Worm (Caenorhabditis elegans) whole organism, L4 larva: Measurements from ENCODE around the gene nhl-3.
"Not testable (repeated sequence)": the region's sequence is repeated elsewhere in the genome, so short reads cannot be mapped to it uniquely, and the experiment has no call there.

Source experiments
- D1046.2 ChIP-seq: fragments of 200-800 bp; sonication (Bioruptor generic); IDR thresholded peaks from 2 replicates; pipeline ENCODE4 v1.3.6; 2022; ENCODE audit warnings: missing genetic modification characterization, missing compliant biosample characterization
- F44E2.7 ChIP-seq: fragments of 200-800 bp; sonication (Bioruptor generic); IDR thresholded peaks from 2 replicates; pipeline ENCODE4 v2.1.2; 2022; ENCODE audit warnings: missing genetic modification characterization, missing compliant biosample characterization
- Y105C5A.15 ChIP-seq: fragments of 200-800 bp; sonication (Bioruptor generic); IDR thresholded peaks from 2 replicates; pipeline ENCODE4 v1.3.6; 2022; ENCODE audit warnings: missing genetic modification characterization, missing compliant biosample characterization
- Y5F2A.4 ChIP-seq: fragments of 200-800 bp; sonication (Bioruptor generic); optimal IDR thresholded peaks from 2 replicates; lab custom pipeline; 2018; ENCODE audit warnings: mild to moderate bottlenecking, missing genetic modification characterization, missing compliant biosample characterization
- aha-1 ChIP-seq: fragments of 150-350 bp; peaks from one replicate; lab custom pipeline; 2014; ENCODE audit warnings: missing biosample characterization, missing genetic modification characterization
- aly-2 ChIP-seq: sonication (generic microtip); optimal IDR thresholded peaks from 2 replicates; lab custom pipeline; 2018; ENCODE audit warnings: missing biosample characterization, missing genetic modification characterization
- arid-1 ChIP-seq: fragments of 200-800 bp; sonication (Bioruptor generic); conservative IDR thresholded peaks from 2 replicates; pipeline ENCODE4 v1.3.6; 2022; ENCODE audit warnings: missing genetic modification reagents, missing genetic modification characterization, missing compliant biosample characterization
- ceh-28 ChIP-seq: fragments of 150-350 bp; optimal IDR thresholded peaks from 2 replicates; lab custom pipeline; 2014; ENCODE audit warnings: missing biosample characterization, missing genetic modification reagents, missing genetic modification characterization
- ceh-62 ChIP-seq: sonication (generic microtip); optimal IDR thresholded peaks from 2 replicates; lab custom pipeline; 2017; ENCODE audit warnings: missing biosample characterization, missing genetic modification characterization
- daf-16 ChIP-seq, 3 experiments: sonication (generic microtip); optimal IDR thresholded peaks; 2 replicates each; lab custom pipeline; 2016 to 2017; ENCODE audit warnings: missing genetic modification characterization in 3 of 3, missing genetic modification reagents in 3 of 3, mild to moderate bottlenecking in 2 of 3, missing compliant biosample characterization in 2 of 3, missing biosample characterization in 1 of 3, moderate library complexity in 1 of 3
- daf-19 ChIP-seq: fragments of 200-800 bp; sonication (Bioruptor generic); conservative IDR thresholded peaks from 2 replicates; pipeline ENCODE4 v1.3.6; 2022; ENCODE audit warnings: missing genetic modification characterization, missing compliant biosample characterization
- daf-8 ChIP-seq: fragments of 200-800 bp; sonication (Bioruptor generic); IDR thresholded peaks from 2 replicates; pipeline ENCODE4 v1.3.6; 2022; ENCODE audit warnings: missing genetic modification characterization, missing compliant biosample characterization
- dmd-6 ChIP-seq: fragments of 200-800 bp; sonication (Bioruptor generic); IDR thresholded peaks from 2 replicates; pipeline ENCODE4 v1.3.6; 2022; ENCODE audit warnings: missing genetic modification reagents, missing genetic modification characterization, missing compliant biosample characterization
- dmd-8 ChIP-seq: fragments of 200-800 bp; sonication (Bioruptor generic); IDR thresholded peaks from 2 replicates; pipeline ENCODE4 v1.3.6; 2022; ENCODE audit warnings: missing genetic modification characterization, missing compliant biosample characterization
- dmd-9 ChIP-seq: fragments of 200-800 bp; sonication (Bioruptor generic); IDR thresholded peaks from 2 replicates; pipeline ENCODE4 v1.3.6; 2022; ENCODE audit warnings: missing genetic modification reagents, missing genetic modification characterization, missing compliant biosample characterization
- dve-1 ChIP-seq: sonication (generic microtip); optimal IDR thresholded peaks from 2 replicates; lab custom pipeline; 2017; ENCODE audit warnings: antibody characterized with exemption, mild to moderate bottlenecking, missing genetic modification characterization, missing compliant biosample characterization; ENCODE audit not compliant: insufficient read depth
- egl-27 ChIP-seq: sonication (generic microtip); optimal IDR thresholded peaks from 3 replicates; lab custom pipeline; 2017; ENCODE audit warnings: missing biosample characterization, missing genetic modification reagents, missing genetic modification characterization
- gei-8 ChIP-seq: fragments of 200-800 bp; sonication (Bioruptor generic); optimal IDR thresholded peaks from 2 replicates; lab custom pipeline; 2018; ENCODE audit warnings: mild to moderate bottlenecking, missing genetic modification characterization, missing compliant biosample characterization
- hlh-11 ChIP-seq: fragments of 200-800 bp; sonication (Bioruptor generic); optimal IDR thresholded peaks from 2 replicates; lab custom pipeline; 2018; ENCODE audit warnings: mild to moderate bottlenecking, missing genetic modification characterization, missing compliant biosample characterization
- lin-1 ChIP-seq: fragments of 200-800 bp; sonication (Bioruptor generic); IDR thresholded peaks from 2 replicates; pipeline ENCODE4 v1.3.6; 2022; ENCODE audit warnings: missing genetic modification reagents, missing genetic modification characterization, missing compliant biosample characterization
- lin-29 ChIP-seq: fragments of 200-800 bp; sonication (Bioruptor generic); IDR thresholded peaks from 2 replicates; pipeline ENCODE4 v1.3.6; 2022; ENCODE audit warnings: missing genetic modification reagents, missing genetic modification characterization, missing compliant biosample characterization
- lin-38 ChIP-seq: fragments of 200-800 bp; sonication (Bioruptor generic); IDR thresholded peaks from 2 replicates; pipeline ENCODE4 v1.3.6; 2022; ENCODE audit warnings: missing genetic modification reagents, missing genetic modification characterization, missing compliant biosample characterization
- madf-5 ChIP-seq, 2 experiments: fragments of 200-800 bp; sonication (Bioruptor generic); IDR thresholded peaks; 2 replicates each; pipeline ENCODE4 v1.3.6; 2022; ENCODE audit warnings: missing compliant biosample characterization in 2 of 2, missing genetic modification characterization in 2 of 2
- madf-9 ChIP-seq: fragments of 200-800 bp; sonication (Bioruptor generic); conservative IDR thresholded peaks from 2 replicates; pipeline ENCODE4 v1.3.6; 2022; ENCODE audit warnings: missing genetic modification reagents, missing genetic modification characterization, missing compliant biosample characterization
- mep-1 ChIP-seq: fragments of 150-350 bp; sonication (generic microtip); optimal IDR thresholded peaks from 3 replicates; lab custom pipeline; 2014; ENCODE audit warnings: missing biosample characterization, missing genetic modification characterization
- mes-2 ChIP-seq: sonication (generic microtip); optimal IDR thresholded peaks from 2 replicates; lab custom pipeline; 2016; ENCODE audit warnings: missing genotype, mild to moderate bottlenecking, missing genetic modification characterization, missing compliant biosample characterization; ENCODE audit not compliant: poor library complexity, severe bottlenecking
- nhr-25 ChIP-seq: sonication (generic microtip); optimal IDR thresholded peaks from 2 replicates; lab custom pipeline; 2017; ENCODE audit warnings: missing genetic modification characterization, mild to moderate bottlenecking, missing compliant biosample characterization, antibody characterized with exemption, moderate library complexity, borderline replicate concordance; ENCODE audit not compliant: insufficient read depth
- nhr-28 ChIP-seq: fragments of 150-350 bp; optimal IDR thresholded peaks from 2 replicates; lab custom pipeline; 2014; ENCODE audit warnings: missing biosample characterization, missing genetic modification characterization
- php-3 ChIP-seq: fragments of 200-800 bp; sonication (Bioruptor generic); IDR thresholded peaks from 2 replicates; pipeline ENCODE4 v1.3.6; 2022; ENCODE audit warnings: missing genetic modification reagents, missing genetic modification characterization, missing compliant biosample characterization
- pqm-1 ChIP-seq: sonication (generic microtip); optimal IDR thresholded peaks from 2 replicates; lab custom pipeline; 2017; ENCODE audit warnings: missing biosample characterization, missing genetic modification characterization
- saeg-2 ChIP-seq: fragments of 200-800 bp; sonication (Bioruptor generic); IDR thresholded peaks from 2 replicates; pipeline ENCODE4 v1.3.6; 2022; ENCODE audit warnings: missing genetic modification reagents, missing genetic modification characterization, missing compliant biosample characterization
- sdz-12 ChIP-seq: fragments of 200-800 bp; sonication (Bioruptor generic); optimal IDR thresholded peaks from 2 replicates; lab custom pipeline; 2018; ENCODE audit warnings: mild to moderate bottlenecking, missing genetic modification characterization, missing compliant biosample characterization
- unc-39 ChIP-seq: sonication (generic microtip); optimal IDR thresholded peaks from 2 replicates; lab custom pipeline; 2017; ENCODE audit warnings: missing biosample characterization, missing genetic modification characterization
- unc-62 ChIP-seq, 3 experiments: fragments of 150-350 bp in 1 of 3; sonication (generic microtip); optimal IDR thresholded peaks in 2 of 3; peaks in 1 of 3; 1 replicate in 1 of 3; 2 replicates in 2 of 3; lab custom pipeline; 2014 to 2017; ENCODE audit warnings: missing biosample characterization in 3 of 3, missing genetic modification characterization in 3 of 3, missing genetic modification reagents in 3 of 3, missing genotype in 1 of 3
- zfp-2 ChIP-seq: sonication (generic microtip); optimal IDR thresholded peaks from 2 replicates; lab custom pipeline; 2016; ENCODE audit warnings: mild to moderate bottlenecking, missing genetic modification characterization, missing compliant biosample characterization

Gene nhl-3

DNA sequence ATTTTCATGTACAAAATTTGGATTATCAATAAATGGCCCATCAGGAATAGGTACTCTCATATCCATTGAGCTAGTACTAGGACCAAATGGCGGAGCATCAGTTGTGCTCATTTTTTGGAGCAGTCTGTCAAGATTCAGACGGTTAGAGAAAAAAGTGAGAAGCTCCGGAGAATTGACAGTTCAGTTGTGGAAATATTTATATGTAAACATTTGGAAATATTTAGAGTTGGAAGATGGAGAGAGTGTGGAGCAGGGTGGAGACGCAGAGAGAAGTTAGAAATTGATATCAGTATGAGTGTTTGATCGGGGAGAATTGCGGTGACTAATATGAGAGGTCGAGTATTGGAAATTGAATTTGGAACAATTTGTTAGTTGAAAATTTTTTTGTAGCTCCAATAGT, 19.2 kb upstream of the nhl-3 start:
- TF ChIP-seq D1046.2: no peak
- no peak for TF ChIP-seq dmd-9 (GFP tag; lab: Robert Waterston, UW)
- TF ChIP-seq ceh-62 (tag; lab: Kevin White, UChicago): no peak
- TF ChIP-seq lin-1 (GFP tag; lab: Robert Waterston, UW): no peak
- TF ChIP-seq sdz-12: no peak
- no peak for TF ChIP-seq Y105C5A.15 (GFP tag; lab: Robert Waterston, UW)
- TF ChIP-seq mes-2 (tag; lab: Kevin White, UChicago): peak; percentile 7
- peak; percentile 67 for TF ChIP-seq nhr-28 (tag; lab: Kevin White, UChicago)
- peak in 1 of 2 experiments; percentile 37 for TF ChIP-seq unc-62 (GFP tag; optimal IDR thresholded peaks at IDR 0.05 in 1 of 2; lab: Kevin White, UChicago)
- TF ChIP-seq unc-62 (tag; optimal IDR thresholded peaks at IDR 0.05; lab: Kevin White, UChicago): no peak
- peak; percentile 58 for TF ChIP-seq dmd-6 (GFP tag; lab: Robert Waterston, UW)
- TF ChIP-seq F44E2.7 (GFP tag; lab: Robert Waterston, UW): no peak
- TF ChIP-seq ceh-28 (tag; lab: Kevin White, UChicago): no peak
- no peak for TF ChIP-seq Y5F2A.4 (GFP tag; lab: Kevin White, UChicago)
- no peak for TF ChIP-seq egl-27 (tag; lab: Kevin White, UChicago)
- TF ChIP-seq dmd-8 (GFP tag; lab: Robert Waterston, UW): no peak
- TF ChIP-seq lin-29: no peak
- TF ChIP-seq pqm-1: peak; percentile 43
- peak; percentile 69 for TF ChIP-seq dve-1 (tag; lab: Kevin White, UChicago)
- no peak for TF ChIP-seq daf-8
- TF ChIP-seq hlh-11 (tag; lab: Kevin White, UChicago): peak; percentile 51
- TF ChIP-seq daf-16 (GFP tag; optimal IDR thresholded peaks at IDR 0.05; lab: Kevin White, UChicago): no peak
- peak; percentile 86 for TF ChIP-seq daf-16 (tag; optimal IDR thresholded peaks at IDR 0.05; lab: Kevin White, UChicago)
- no peak for TF ChIP-seq saeg-2 (GFP tag; lab: Robert Waterston, UW)
- no peak for TF ChIP-seq madf-5 (GFP tag; IDR thresholded peaks at IDR 0.05; lab: Robert Waterston, UW)
- no peak for TF ChIP-seq lin-38 (GFP tag; lab: Robert Waterston, UW)
- peak; percentile 7 for TF ChIP-seq mep-1 (tag; lab: Kevin White, UChicago)
- no peak for TF ChIP-seq gei-8 (GFP tag; lab: Kevin White, UChicago)
- TF ChIP-seq arid-1: no peak
- no peak for TF ChIP-seq php-3 (GFP tag; lab: Robert Waterston, UW)

DNA sequence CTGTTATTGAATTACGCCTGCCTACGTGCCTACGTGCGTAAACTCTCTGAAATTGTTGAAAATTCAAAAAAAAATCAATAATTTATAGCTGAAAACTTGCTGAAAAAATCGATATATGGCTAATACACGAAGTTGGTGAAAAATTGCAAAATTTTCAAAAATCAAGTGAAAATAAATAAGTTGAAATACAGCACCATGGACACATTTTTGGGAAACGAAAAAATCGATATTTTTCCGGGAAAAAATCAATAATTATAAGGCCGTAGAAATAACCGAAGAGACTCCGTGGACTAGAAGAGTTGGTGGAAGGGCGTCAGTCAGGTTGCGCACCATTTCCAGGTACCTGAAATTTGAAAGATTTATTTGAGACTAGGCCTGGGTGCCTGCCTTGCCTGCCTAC, 12.8 kb upstream of the nhl-3 start:
- TF ChIP-seq ceh-28 (tag; lab: Kevin White, UChicago) (peak; percentile 65), aha-1 (peak; percentile 49), nhr-25 (tag; lab: Kevin White, UChicago) (no peak), mep-1 (tag; lab: Kevin White, UChicago) (no peak), daf-19 (GFP tag; lab: Robert Waterston, UW) (no peak), aly-2 (no peak)
- TF ChIP-seq, all 104 proteins: peak for 2

DNA sequence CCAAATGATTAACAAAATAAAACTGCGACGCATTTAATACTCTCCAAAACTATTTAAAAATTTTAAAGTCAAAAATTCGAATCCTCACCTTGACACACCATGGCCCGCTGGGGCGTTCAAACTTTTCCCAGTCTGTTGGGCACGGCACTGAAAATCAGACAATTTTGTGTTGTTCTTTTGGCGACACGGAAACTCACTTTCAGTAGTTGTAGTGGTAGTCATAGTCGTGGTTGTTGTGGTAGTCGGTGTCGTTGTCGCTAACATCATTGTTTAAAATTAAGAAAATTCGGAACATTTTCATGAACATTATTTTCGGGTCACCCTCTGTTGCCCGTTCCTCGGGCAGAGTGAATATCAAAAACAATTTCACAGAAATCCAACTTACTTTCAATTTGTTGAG, 10.4 kb upstream of the nhl-3 start, which contains the start of gene clec-118:
Gene clec-118 (minus strand): TSS at position 101 of the 400 bp plus-strand sequence.
- not testable (repeated sequence) for TF ChIP-seq daf-16 (GFP tag; optimal IDR thresholded peaks at IDR 0.05; lab: Kevin White, UChicago); daf-16 (tag; optimal IDR thresholded peaks at IDR 0.05; lab: Kevin White, UChicago); zfp-2 (tag; lab: Kevin White, UChicago); madf-9 (GFP tag; lab: Robert Waterston, UW)

DNA sequence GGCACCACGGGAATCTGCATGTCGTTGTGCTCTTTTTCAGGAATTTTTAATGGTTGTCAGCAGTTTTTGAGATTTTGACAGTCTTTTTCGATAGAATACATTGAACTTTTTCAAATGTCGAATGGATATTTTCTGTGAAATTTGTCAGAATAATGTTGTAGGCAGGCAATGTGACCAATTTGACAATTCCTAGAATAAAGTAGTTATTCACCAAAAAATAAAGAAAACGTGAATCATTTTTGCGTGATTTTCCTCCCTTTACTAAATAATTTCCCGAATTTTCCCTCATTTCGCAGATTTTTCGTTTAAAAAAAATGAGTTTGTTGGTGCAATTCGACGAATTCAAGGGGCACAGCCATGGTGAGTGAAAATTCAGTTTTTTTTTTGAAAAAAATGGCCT, 6.8 kb upstream of the nhl-3 start, which contains the start of gene W04H10.1:
Gene W04H10.1 (plus strand): TSS at position 301 of the 400 bp plus-strand sequence.
- TF ChIP-seq unc-39 (tag; lab: Kevin White, UChicago): no peak
- TF ChIP-seq lin-29: no peak
- TF ChIP-seq, all 104 proteins: peak for 0
